Worm (Caenorhabditis elegans) whole organism, L4/young adult: ENCODE measurements around the gene smf-3.

Experiments
- W03F9.2 ChIP-seq: fragments of 150-350 bp; optimal IDR thresholded peaks from 2 replicates; lab custom pipeline; 2014; ENCODE audit warnings: missing biosample characterization, missing genetic modification characterization
- dao-5 ChIP-seq: sonication (generic microtip); optimal IDR thresholded peaks from 2 replicates; lab custom pipeline; 2016; ENCODE audit warnings: missing genotype, missing genetic modification characterization, moderate library complexity, missing compliant biosample characterization

DNA sequence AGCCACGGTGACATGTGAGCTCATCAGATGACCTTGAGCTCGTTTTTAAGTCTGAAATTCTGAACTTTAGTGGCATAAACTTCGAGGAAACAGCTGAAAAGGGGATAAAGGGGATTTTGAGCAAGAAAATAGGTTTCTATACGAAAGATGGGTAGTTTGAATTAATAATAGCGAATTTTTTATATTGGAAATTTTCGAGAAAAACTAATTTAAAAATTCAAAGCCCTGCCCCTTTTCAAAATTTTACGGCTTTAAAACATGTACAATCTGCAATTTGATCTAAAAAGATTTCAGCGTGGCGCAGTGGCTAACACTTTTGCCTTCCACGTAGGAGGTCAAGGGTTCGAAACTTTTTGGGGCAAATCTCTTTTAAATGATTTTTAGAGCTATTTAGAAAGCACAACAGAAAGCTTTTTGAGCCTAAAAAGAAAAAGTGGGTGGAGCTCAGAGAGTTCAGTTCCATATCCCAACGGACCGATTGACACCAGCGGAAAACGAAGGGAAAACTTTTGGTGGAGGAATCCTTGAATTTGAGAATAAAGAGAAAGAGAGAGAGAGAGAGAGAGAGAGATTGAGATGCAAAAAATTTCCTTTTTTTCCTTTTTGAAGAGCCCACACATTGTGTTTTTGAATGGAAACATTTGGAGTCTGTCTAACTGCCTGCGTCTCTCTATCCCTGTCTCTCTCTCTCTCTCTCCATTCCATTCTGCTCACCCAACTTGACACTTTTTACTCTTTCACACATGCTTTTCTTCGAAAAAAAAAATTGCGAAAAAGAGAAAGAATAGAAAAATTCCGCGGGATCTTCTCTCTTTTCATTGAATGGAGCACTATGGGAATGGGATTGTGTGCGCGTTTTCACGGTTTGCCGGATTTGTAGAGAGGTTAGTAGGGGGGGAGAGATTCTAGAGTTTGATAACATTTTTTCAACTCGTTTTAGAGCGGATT, 45.6 kb downstream of the smf-3 start, which contains the start of gene Y69A2AR.31:
- TF ChIP-seq dao-5 (tag; lab: Kevin White, UChicago), result no peak
- TF ChIP-seq W03F9.2 (tag; lab: Kevin White, UChicago), result no peak
